Fruit fly (Drosophila melanogaster) whole organism, embryonic: ENCODE results near the gene Bet3.

Source experiments
- Atf6 ChIP-seq: fragments of 200-800 bp; sonication (Bioruptor generic); IDR thresholded peaks from 2 replicates; pipeline ENCODE4 v1.3.6; 2022; ENCODE audit warnings: missing biosample characterization, missing genetic modification characterization
- BtbVII ChIP-seq: fragments of 200-800 bp; sonication (Bioruptor generic); optimal IDR thresholded peaks from 3 replicates; lab custom pipeline; 2017; ENCODE audit warnings: missing biosample characterization, mild to moderate bottlenecking, missing genetic modification characterization
- C15 ChIP-seq: fragments of 200-800 bp; sonication (Bioruptor generic); IDR thresholded peaks from 3 replicates; pipeline ENCODE4 v1.3.6; 2022; ENCODE audit warnings: missing biosample characterization, missing genetic modification characterization
- CG12071 ChIP-seq: fragments of 200-800 bp; sonication (Bioruptor generic); optimal IDR thresholded peaks from 3 replicates; lab custom pipeline; 2018; ENCODE audit warnings: missing biosample characterization, mild to moderate bottlenecking, missing genetic modification characterization
- CG13296 ChIP-seq: fragments of 200-800 bp; sonication (Bioruptor generic); optimal IDR thresholded peaks from 3 replicates; lab custom pipeline; 2018; ENCODE audit warnings: missing biosample characterization, mild to moderate bottlenecking, missing genetic modification characterization
- CG14860 ChIP-seq: fragments of 200-800 bp; sonication (Bioruptor generic); IDR thresholded peaks from 3 replicates; pipeline ENCODE4 v1.3.6; 2022; ENCODE audit warnings: missing biosample characterization, missing genetic modification characterization; ENCODE audit not compliant: partially characterized antibody
- CG14965 ChIP-seq: fragments of 200-800 bp; sonication (Bioruptor generic); optimal IDR thresholded peaks from 2 replicates; lab custom pipeline; 2016; ENCODE audit warnings: missing biosample characterization, missing genetic modification characterization, borderline replicate concordance
- CG17359 ChIP-seq: fragments of 200-800 bp; sonication (Bioruptor generic); optimal IDR thresholded peaks from 3 replicates; lab custom pipeline; 2018; ENCODE audit warnings: missing biosample characterization, mild to moderate bottlenecking, missing genetic modification characterization, moderate library complexity
- CG17568 ChIP-seq: fragments of 200-800 bp; sonication (Bioruptor generic); optimal IDR thresholded peaks from 2 replicates; lab custom pipeline; 2018; ENCODE audit warnings: missing biosample characterization, mild to moderate bottlenecking, missing genetic modification characterization, moderate library complexity
- CG17802 ChIP-seq: fragments of 200-800 bp; sonication (Bioruptor generic); optimal IDR thresholded peaks from 2 replicates; lab custom pipeline; 2018; ENCODE audit warnings: missing biosample characterization, mild to moderate bottlenecking, missing genetic modification characterization, moderate library complexity
- CG17829 ChIP-seq: fragments of 200-800 bp; optimal IDR thresholded peaks from 2 replicates; lab custom pipeline; 2019; ENCODE audit warnings: missing biosample characterization, mild to moderate bottlenecking, missing genetic modification characterization, moderate library complexity
- CG2202 ChIP-seq: fragments of 200-800 bp; sonication (Bioruptor generic); optimal IDR thresholded peaks from 2 replicates; lab custom pipeline; 2018; ENCODE audit warnings: missing biosample characterization, mild to moderate bottlenecking, missing genetic modification characterization
- CG32767 ChIP-seq: fragments of 200-800 bp; sonication (Bioruptor generic); IDR thresholded peaks from 2 replicates; pipeline ENCODE4 v1.3.6; 2022; ENCODE audit warnings: missing biosample characterization, missing genetic modification characterization
- CG42726 ChIP-seq: fragments of 200-800 bp; sonication (Bioruptor generic); IDR thresholded peaks from 2 replicates; pipeline ENCODE4 v1.3.6; 2022; ENCODE audit warnings: missing biosample characterization, missing genetic modification characterization; ENCODE audit not compliant: partially characterized antibody
- CG4404 ChIP-seq: fragments of 200-800 bp; sonication (Bioruptor generic); IDR thresholded peaks from 2 replicates; pipeline ENCODE4 v1.3.6; 2022; ENCODE audit warnings: missing biosample characterization, missing genetic modification characterization
- CG4424 ChIP-seq: fragments of 200-800 bp; sonication (Bioruptor generic); optimal IDR thresholded peaks from 3 replicates; lab custom pipeline; 2016; ENCODE audit warnings: missing biosample characterization, missing genetic modification characterization
- CG7271 ChIP-seq: fragments of 200-800 bp; sonication (Bioruptor generic); optimal IDR thresholded peaks from 2 replicates; lab custom pipeline; 2018; ENCODE audit warnings: missing biosample characterization, mild to moderate bottlenecking, missing genetic modification characterization, moderate library complexity
- CG7556 ChIP-seq: fragments of 200-800 bp; sonication (Bioruptor generic); optimal IDR thresholded peaks from 2 replicates; lab custom pipeline; 2017; ENCODE audit warnings: missing biosample characterization, mild to moderate bottlenecking, missing genetic modification characterization
- CG9727 ChIP-seq: fragments of 200-800 bp; sonication (Bioruptor generic); optimal IDR thresholded peaks from 3 replicates; lab custom pipeline; 2017; ENCODE audit warnings: missing biosample characterization, mild to moderate bottlenecking, missing genetic modification characterization
- CHES-1-like ChIP-seq: fragments of 200-800 bp; sonication (Bioruptor generic); optimal IDR thresholded peaks from 2 replicates; lab custom pipeline; 2016; ENCODE audit warnings: missing biosample characterization, missing genetic modification characterization
- Dip3 ChIP-seq: fragments of 200-800 bp; sonication (Bioruptor generic); optimal IDR thresholded peaks from 3 replicates; lab custom pipeline; 2016; ENCODE audit warnings: missing biosample characterization, missing genetic modification characterization
- Dp ChIP-seq: fragments of 200-800 bp; sonication (Bioruptor generic); optimal IDR thresholded peaks from 2 replicates; lab custom pipeline; 2018; ENCODE audit warnings: missing biosample characterization, mild to moderate bottlenecking, missing genetic modification characterization, moderate library complexity
- Dref ChIP-seq: fragments of 200-800 bp; sonication (Bioruptor generic); IDR thresholded peaks from 2 replicates; pipeline ENCODE4 v1.3.6; 2022; ENCODE audit warnings: missing biosample characterization, missing genetic modification characterization
- Ets65A ChIP-seq: fragments of 200-800 bp; sonication (Bioruptor generic); peaks from one replicate; lab custom pipeline; 2016; ENCODE audit warnings: missing biosample characterization, missing genetic modification characterization
- Hey ChIP-seq: fragments of 200-800 bp; sonication (Bioruptor generic); optimal IDR thresholded peaks from 3 replicates; lab custom pipeline; 2018; ENCODE audit warnings: missing biosample characterization, mild to moderate bottlenecking, missing genetic modification characterization
- Hr3 ChIP-seq: fragments of 200-800 bp; sonication (Bioruptor generic); optimal IDR thresholded peaks from 3 replicates; lab custom pipeline; 2016; ENCODE audit warnings: missing biosample characterization, missing genetic modification characterization
- Hr39 ChIP-seq: fragments of >200 bp; optimal IDR thresholded peaks from 2 replicates; lab custom pipeline; 2017
- MBD-R2 ChIP-seq: fragments of 200-800 bp; sonication (Bioruptor generic); IDR thresholded peaks from 2 replicates; pipeline ENCODE4 v1.3.6; 2022; ENCODE audit warnings: missing biosample characterization, missing genetic modification characterization
- NfI ChIP-seq: fragments of 200-800 bp; sonication (Bioruptor generic); optimal IDR thresholded peaks from 3 replicates; lab custom pipeline; 2018; ENCODE audit warnings: missing biosample characterization, mild to moderate bottlenecking, missing genetic modification characterization, moderate library complexity
- Ravus ChIP-seq: fragments of 200-800 bp; sonication (Bioruptor generic); IDR thresholded peaks from 2 replicates; pipeline ENCODE4 v1.3.6; 2022; ENCODE audit warnings: missing biosample characterization, missing genetic modification characterization
- Sox102F ChIP-seq: fragments of 200-800 bp; sonication (Bioruptor generic); optimal IDR thresholded peaks from 2 replicates; lab custom pipeline; 2018; ENCODE audit warnings: missing biosample characterization, mild to moderate bottlenecking, missing genetic modification characterization, moderate library complexity
- Sry-β ChIP-seq: fragments of 200-800 bp; sonication (Bioruptor generic); optimal IDR thresholded peaks from 2 replicates; lab custom pipeline; 2018; ENCODE audit warnings: missing biosample characterization, mild to moderate bottlenecking, missing genetic modification characterization, moderate library complexity
- Usf ChIP-seq: fragments of 200-800 bp; sonication (Bioruptor generic); optimal IDR thresholded peaks from 2 replicates; lab custom pipeline; 2017; ENCODE audit warnings: missing genotype, missing biosample characterization, missing genetic modification characterization
- Xbp1 ChIP-seq: fragments of 200-800 bp; sonication (Bioruptor generic); optimal IDR thresholded peaks from 3 replicates; lab custom pipeline; 2016; ENCODE audit warnings: missing biosample characterization, mild to moderate bottlenecking, missing genetic modification characterization
- caup ChIP-seq: fragments of 200-800 bp; sonication (Bioruptor generic); optimal IDR thresholded peaks from 3 replicates; lab custom pipeline; 2017; ENCODE audit warnings: missing biosample characterization, mild to moderate bottlenecking, missing genetic modification characterization, moderate library complexity; ENCODE audit not compliant: severe bottlenecking
- cg ChIP-seq: fragments of 200-800 bp; sonication (Bioruptor generic); optimal IDR thresholded peaks from 3 replicates; lab custom pipeline; 2019; ENCODE audit warnings: missing biosample characterization, mild to moderate bottlenecking, missing genetic modification characterization, moderate library complexity
- chinmo ChIP-seq: fragments of 200-800 bp; sonication (Bioruptor generic); IDR thresholded peaks from 4 replicates; pipeline ENCODE4 v1.3.6; 2022; ENCODE audit warnings: missing biosample characterization, missing genetic modification characterization; ENCODE audit not compliant: partially characterized antibody
- crol ChIP-seq: fragments of 200-800 bp; sonication (Bioruptor generic); IDR thresholded peaks from 2 replicates; pipeline ENCODE4 v1.3.6; 2022; ENCODE audit warnings: missing biosample characterization, missing genetic modification characterization
- dati ChIP-seq: fragments of 200-800 bp; sonication (Bioruptor generic); IDR thresholded peaks from 2 replicates; pipeline ENCODE4 v1.3.6; 2022; ENCODE audit warnings: missing biosample characterization, missing genetic modification characterization
- fd96Cb ChIP-seq: fragments of 200-800 bp; sonication (Bioruptor generic); optimal IDR thresholded peaks from 2 replicates; lab custom pipeline; 2018; ENCODE audit warnings: missing biosample characterization, mild to moderate bottlenecking, missing genetic modification characterization, moderate library complexity
- grau ChIP-seq: fragments of 200-800 bp; optimal IDR thresholded peaks from 3 replicates; lab custom pipeline; 2019; ENCODE audit warnings: missing biosample characterization, mild to moderate bottlenecking, missing genetic modification characterization, moderate library complexity
- mld ChIP-seq: fragments of 200-800 bp; sonication (Bioruptor generic); IDR thresholded peaks from 3 replicates; pipeline ENCODE4 v1.3.6; 2022; ENCODE audit warnings: missing biosample characterization, missing genetic modification characterization; ENCODE audit not compliant: partially characterized antibody
- onecut ChIP-seq: fragments of 200-800 bp; sonication (Bioruptor generic); IDR thresholded peaks from 2 replicates; pipeline ENCODE4 v1.3.6; 2022; ENCODE audit warnings: missing biosample characterization, missing genetic modification characterization
- p53 ChIP-seq: fragments of 200-800 bp; sonication (Bioruptor generic); optimal IDR thresholded peaks from 2 replicates; lab custom pipeline; 2016; ENCODE audit warnings: missing biosample characterization, missing genetic modification characterization
- peb ChIP-seq: fragments of 200-800 bp; sonication (Bioruptor generic); IDR thresholded peaks from 2 replicates; pipeline ENCODE4 v1.3.6; 2022; ENCODE audit warnings: missing biosample characterization, missing genetic modification characterization
- pnt ChIP-seq: fragments of 200-800 bp; sonication (Bioruptor generic); optimal IDR thresholded peaks from 3 replicates; lab custom pipeline; 2016; ENCODE audit warnings: missing biosample characterization, missing genetic modification characterization
- psq ChIP-seq: fragments of 200-800 bp; sonication (Bioruptor generic); optimal IDR thresholded peaks from 2 replicates; lab custom pipeline; 2017; ENCODE audit warnings: missing biosample characterization, missing genetic modification characterization
- row ChIP-seq: fragments of 200-800 bp; sonication (Bioruptor generic); IDR thresholded peaks from 3 replicates; pipeline ENCODE4 v1.3.6; 2022; ENCODE audit warnings: missing biosample characterization, missing genetic modification characterization
- tgo ChIP-seq: fragments of 200-800 bp; sonication (Bioruptor generic); IDR thresholded peaks from 3 replicates; pipeline ENCODE4 v1.3.6; 2022; ENCODE audit warnings: missing biosample characterization, missing genetic modification characterization

Gene Bet3

dm6 chr3L:9429665-9430607 lies 12.1 kb downstream of the Bet3 start, which contains the start of the genes RpS17 and MTF-1 (continued):
- TF ChIP-seq CHES-1-like (GFP tag; lab: Kevin White, UChicago) (peak; percentile 43), Hr39 (lab: Kevin White, UChicago) (no peak), CG4424 (GFP tag; lab: Kevin White, UChicago) (peak; percentile 18), p53 (no peak), NfI (GFP tag; lab: Kevin White, UChicago) (peak; percentile 73), mld (no peak), CG17568 (GFP tag; lab: Kevin White, UChicago) (peak; percentile 78), Ets65A (GFP tag; lab: Kevin White, UChicago) (peak; percentile 85), caup (GFP tag; lab: Kevin White, UChicago) (peak; percentile 74), Dip3 (GFP tag; lab: Kevin White, UChicago) (peak; percentile 17), Dref (GFP tag; lab: Robert Waterston, UW) (peak; percentile 9; the same call in 1 of the 2 replicates), peb (GFP tag; lab: Robert Waterston, UW) (no peak), Ravus (GFP tag; lab: Robert Waterston, UW) (no peak), MBD-R2 (peak; percentile 43; the same call in 1 of the 2 replicates), CG2202 (tag; lab: Kevin White, UChicago) (peak; percentile 43), dati (GFP tag; lab: Robert Waterston, UW) (no peak), Atf6 (no peak), CG13296 (GFP tag; lab: Kevin White, UChicago) (peak; percentile 58), Sry-β (no peak), CG17829 (tag; lab: Kevin White, UChicago) (peak; percentile 28), crol (0 out of 2 replicates have a peak, but pooled peaks have one; percentile 15), Xbp1 (GFP tag; lab: Kevin White, UChicago) (peak; percentile 41), chinmo (GFP tag; lab: Robert Waterston, UW) (no peak), CG17359 (tag; lab: Kevin White, UChicago) (peak; percentile 37), CG9727 (peak; percentile 79), CG32767 (GFP tag; lab: Robert Waterston, UW) (no peak), Usf (GFP tag; lab: Kevin White, UChicago) (peak; percentile 1), pnt (no peak), CG7556 (peak; percentile 22), cg (peak; percentile 14), BtbVII (GFP tag; lab: Kevin White, UChicago) (peak; percentile 60), CG7271 (tag; lab: Kevin White, UChicago) (peak; percentile 60), onecut (peak; percentile 70), Dp (GFP tag; lab: Kevin White, UChicago) (peak; percentile 39), fd96Cb (tag; lab: Kevin White, UChicago) (no peak), Hey (tag; lab: Kevin White, UChicago) (no peak), row (peak; percentile 10; the same call in 1 of the 3 replicates), CG17802 (no peak), psq (GFP tag; lab: Kevin White, UChicago) (no peak), grau (tag; lab: Kevin White, UChicago) (peak; percentile 40), CG42726 (GFP tag; lab: Robert Waterston, UW) (no peak), Sox102F (no peak), C15 (no peak), tgo (GFP tag; lab: Robert Waterston, UW) (peak; percentile 51), CG12071 (peak; percentile 60), CG4404 (no peak), CG14965 (GFP tag; lab: Kevin White, UChicago) (no peak), CG14860 (GFP tag; lab: Robert Waterston, UW) (no peak), Hr3 (GFP tag; lab: Kevin White, UChicago) (peak; percentile 17)
